Fruit fly (Drosophila melanogaster) whole organism, prepupa: ENCODE measurements around the gene Pgant8.

ENCODE experiments used
- CG11294 ChIP-seq: fragments of 200-800 bp; sonication (Bioruptor generic); IDR thresholded peaks from 2 replicates; pipeline ENCODE4 v1.3.6; 2022; ENCODE audit warnings: missing biosample characterization, missing genetic modification characterization
- CG15336 ChIP-seq: fragments of 200-800 bp; sonication (Bioruptor generic); IDR thresholded peaks from 2 replicates; pipeline ENCODE4 v1.3.6; 2022; ENCODE audit warnings: missing biosample characterization, missing genetic modification characterization
- CG32006 ChIP-seq: fragments of 200-800 bp; sonication (Bioruptor generic); optimal IDR thresholded peaks from 3 replicates; lab custom pipeline; 2017; ENCODE audit warnings: missing biosample characterization, mild to moderate bottlenecking, missing genetic modification characterization
- CG4318 ChIP-seq: fragments of 200-800 bp; sonication (Bioruptor generic); optimal IDR thresholded peaks from 3 replicates; lab custom pipeline; 2017; ENCODE audit warnings: missing biosample characterization, mild to moderate bottlenecking, missing genetic modification characterization
- CG6276 ChIP-seq: fragments of 200-800 bp; sonication (Bioruptor generic); optimal IDR thresholded peaks from 2 replicates; lab custom pipeline; 2017; ENCODE audit warnings: missing biosample characterization, mild to moderate bottlenecking, missing genetic modification characterization
- CG6792 ChIP-seq: fragments of 200-800 bp; sonication (Bioruptor generic); optimal IDR thresholded peaks from 3 replicates; lab custom pipeline; 2016; ENCODE audit warnings: missing biosample characterization, missing genetic modification characterization
- Eip75B ChIP-seq: fragments of 200-800 bp; sonication (Bioruptor generic); optimal IDR thresholded peaks from 3 replicates; lab custom pipeline; 2016; ENCODE audit warnings: missing biosample characterization, missing genetic modification characterization
- Gug ChIP-seq: fragments of 200-800 bp; sonication (Bioruptor generic); IDR thresholded peaks from 2 replicates; pipeline ENCODE4 v1.3.6; 2022; ENCODE audit warnings: missing biosample characterization, missing genetic modification characterization
- Hr38 ChIP-seq: sonication (Bioruptor generic); optimal IDR thresholded peaks from 2 replicates; lab custom pipeline; 2016; ENCODE audit warnings: missing biosample characterization, missing genetic modification characterization
- Lpt ChIP-seq: fragments of 200-800 bp; sonication (Bioruptor generic); optimal IDR thresholded peaks from 3 replicates; lab custom pipeline; 2016; ENCODE audit warnings: missing biosample characterization, missing genetic modification characterization
- Sox102F ChIP-seq: fragments of 200-800 bp; sonication (Bioruptor generic); optimal IDR thresholded peaks from 2 replicates; lab custom pipeline; 2016; ENCODE audit warnings: missing biosample characterization, mild to moderate bottlenecking, missing genetic modification characterization
- net ChIP-seq: fragments of 200-800 bp; sonication (Bioruptor generic); optimal IDR thresholded peaks from 3 replicates; lab custom pipeline; 2016; ENCODE audit warnings: missing biosample characterization, missing genetic modification characterization
- spab ChIP-seq: fragments of 200-800 bp; sonication (Bioruptor generic); optimal IDR thresholded peaks from 2 replicates; lab custom pipeline; 2017; ENCODE audit warnings: missing biosample characterization, mild to moderate bottlenecking, missing genetic modification characterization, missing genetic modification reagents
- ss ChIP-seq, 2 experiments: fragments of 200-800 bp; sonication (Bioruptor generic); optimal IDR thresholded peaks; 2 replicates in 1 of 2; 3 replicates in 1 of 2; lab custom pipeline; 2017 to 2018; ENCODE audit warnings: mild to moderate bottlenecking in 2 of 2, missing biosample characterization in 2 of 2, missing genetic modification characterization in 2 of 2, moderate library complexity in 1 of 2

dm6 chr3L:15655910-15656309, 27.8 kb upstream of the Pgant8 start, which contains the start of gene Eig71Ee:
- TF ChIP-seq Hr38 (GFP tag; lab: Kevin White, UChicago) (no peak), net (GFP tag; lab: Kevin White, UChicago) (no peak), ss (GFP tag; optimal IDR thresholded peaks at IDR 0.05; lab: Kevin White, UChicago) (no peak), CG11294 (GFP tag; lab: Robert Waterston, UW) (no peak), CG4318 (GFP tag; lab: Kevin White, UChicago) (no peak), CG6792 (GFP tag; lab: Kevin White, UChicago) (no peak), Eip75B (no peak), Sox102F (GFP tag; lab: Kevin White, UChicago) (no peak), Gug (GFP tag; lab: Robert Waterston, UW) (no peak), CG15336 (GFP tag; lab: Robert Waterston, UW) (no peak), spab (GFP tag; lab: Kevin White, UChicago) (no peak), CG6276 (GFP tag; lab: Kevin White, UChicago) (no peak), Lpt (GFP tag; lab: Kevin White, UChicago) (no peak), CG32006 (no peak)
